Worm (Caenorhabditis elegans): ENCODE measurements around the gene C03B8.3.

Gene C03B8.3

DNA sequence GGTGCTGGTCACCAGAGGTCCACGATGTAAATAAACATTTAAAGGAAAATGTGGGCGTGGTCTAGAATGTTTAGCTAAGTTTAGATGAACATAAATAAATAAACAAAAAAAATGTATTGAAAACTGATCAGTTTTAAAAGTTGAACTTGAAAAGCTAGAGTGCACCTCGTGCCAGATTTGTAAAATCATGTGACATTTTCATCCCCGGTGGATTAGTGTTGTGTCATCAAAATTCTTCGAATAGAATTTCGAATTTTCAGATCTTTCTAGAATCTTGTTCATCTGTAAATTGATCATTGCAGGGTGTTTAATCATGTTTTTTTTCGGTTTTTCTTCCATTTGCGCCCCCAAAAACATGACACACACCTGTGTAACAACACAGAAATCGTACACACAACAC lies 14.4 kb downstream of the C03B8.3 start:
- TF ChIP-seq cog-1 (tag; optimal IDR thresholded peaks at IDR 0.05) (no peak), med-1 (GFP tag; optimal IDR thresholded peaks at IDR 0.05; ENCODE audit: insufficient read depth) (no peak), ref-1 (GFP tag; conservative IDR thresholded peaks at IDR 0.05) (no peak), ztf-23 (GFP tag; IDR thresholded peaks at IDR 0.05) (no peak), flt-1 (GFP tag; IDR thresholded peaks at IDR 0.05) (no peak), ztf-29 (GFP tag; IDR thresholded peaks at IDR 0.05) (no peak), klf-2 (GFP tag; conservative IDR thresholded peaks at IDR 0.05) (no peak), T22C8.4 (GFP tag; IDR thresholded peaks at IDR 0.05) (no peak), tab-1 (GFP tag; IDR thresholded peaks at IDR 0.05) (no peak)

- TF ChIP-seq ztf-29 (GFP tag; IDR thresholded peaks at IDR 0.05): no peak
- 0 out of 2 replicates have a peak, but pooled peaks have one; percentile 17 for TF ChIP-seq flt-1 (GFP tag; IDR thresholded peaks at IDR 0.05)
- peak; percentile 39 for TF ChIP-seq cog-1 (tag; optimal IDR thresholded peaks at IDR 0.05)
These were observed 16.4 kb downstream of the C03B8.3 start for ce11 chrIII:7728494-7728893.

ce11 chrIII:7729062-7729461 lies 17.0 kb downstream of the C03B8.3 start:
- TF ChIP-seq flt-1 (GFP tag; IDR thresholded peaks at IDR 0.05): 0 out of 2 replicates have a peak, but pooled peaks have one; percentile 23
- no peak for TF ChIP-seq tab-1 (GFP tag; IDR thresholded peaks at IDR 0.05)

ce11 chrIII:7729534-7730061 lies 17.5 kb downstream of the C03B8.3 start, which contains the start of gene ZK112.4:
TSS of gene ZK112.4 (minus strand) at chrIII:7730011.
- TF ChIP-seq klf-2 (GFP tag; conservative IDR thresholded peaks at IDR 0.05): no peak
- no peak for TF ChIP-seq ztf-29 (GFP tag; IDR thresholded peaks at IDR 0.05)
- no peak for TF ChIP-seq ref-1 (GFP tag; conservative IDR thresholded peaks at IDR 0.05)
- no peak for TF ChIP-seq T22C8.4 (GFP tag; IDR thresholded peaks at IDR 0.05)
- TF ChIP-seq cog-1 (tag; optimal IDR thresholded peaks at IDR 0.05): peak; percentile 85
- TF ChIP-seq ztf-23 (GFP tag; IDR thresholded peaks at IDR 0.05): peak; percentile 27; the same call in 1 of the 2 replicates
- no peak for TF ChIP-seq tab-1 (GFP tag; IDR thresholded peaks at IDR 0.05)
- TF ChIP-seq flt-1 (GFP tag; IDR thresholded peaks at IDR 0.05): peak; percentile 28; the same call in 1 of the 2 replicates
- no peak for TF ChIP-seq med-1 (GFP tag; optimal IDR thresholded peaks at IDR 0.05; ENCODE audit: insufficient read depth)

- no peak for TF ChIP-seq tab-1 (GFP tag; IDR thresholded peaks at IDR 0.05)
These were observed 18.2 kb downstream of the C03B8.3 start for ce11 chrIII:7730331-7730730.

- no peak for TF ChIP-seq T22C8.4 (GFP tag; IDR thresholded peaks at IDR 0.05)
- no peak for TF ChIP-seq klf-2 (GFP tag; conservative IDR thresholded peaks at IDR 0.05)
- no peak for TF ChIP-seq ztf-23 (GFP tag; IDR thresholded peaks at IDR 0.05)
- no peak for TF ChIP-seq ref-1 (GFP tag; conservative IDR thresholded peaks at IDR 0.05)
- no peak for TF ChIP-seq ztf-29 (GFP tag; IDR thresholded peaks at IDR 0.05)
- no peak for TF ChIP-seq tab-1 (GFP tag; IDR thresholded peaks at IDR 0.05)
- no peak for TF ChIP-seq flt-1 (GFP tag; IDR thresholded peaks at IDR 0.05)
- TF ChIP-seq med-1 (GFP tag; optimal IDR thresholded peaks at IDR 0.05; ENCODE audit: insufficient read depth): no peak
- no peak for TF ChIP-seq cog-1 (tag; optimal IDR thresholded peaks at IDR 0.05)
These were observed 19.0 kb downstream of the C03B8.3 start for ce11 chrIII:7731085-7731484.

ce11 chrIII:7733563-7733962 lies 21.5 kb downstream of the C03B8.3 start:
- TF ChIP-seq T22C8.4 (GFP tag; IDR thresholded peaks at IDR 0.05): no peak
- peak; percentile 25; the same call in 1 of the 2 replicates for TF ChIP-seq flt-1 (GFP tag; IDR thresholded peaks at IDR 0.05)
- no peak for TF ChIP-seq ref-1 (GFP tag; conservative IDR thresholded peaks at IDR 0.05)
- TF ChIP-seq cog-1 (tag; optimal IDR thresholded peaks at IDR 0.05): no peak
- TF ChIP-seq med-1 (GFP tag; optimal IDR thresholded peaks at IDR 0.05; ENCODE audit: insufficient read depth): no peak
- TF ChIP-seq ztf-29 (GFP tag; IDR thresholded peaks at IDR 0.05): no peak
- TF ChIP-seq klf-2 (GFP tag; conservative IDR thresholded peaks at IDR 0.05): no peak
- no peak for TF ChIP-seq tab-1 (GFP tag; IDR thresholded peaks at IDR 0.05)
- 0 out of 2 replicates have a peak, but pooled peaks have one; percentile 46 for TF ChIP-seq ztf-23 (GFP tag; IDR thresholded peaks at IDR 0.05)

DNA sequence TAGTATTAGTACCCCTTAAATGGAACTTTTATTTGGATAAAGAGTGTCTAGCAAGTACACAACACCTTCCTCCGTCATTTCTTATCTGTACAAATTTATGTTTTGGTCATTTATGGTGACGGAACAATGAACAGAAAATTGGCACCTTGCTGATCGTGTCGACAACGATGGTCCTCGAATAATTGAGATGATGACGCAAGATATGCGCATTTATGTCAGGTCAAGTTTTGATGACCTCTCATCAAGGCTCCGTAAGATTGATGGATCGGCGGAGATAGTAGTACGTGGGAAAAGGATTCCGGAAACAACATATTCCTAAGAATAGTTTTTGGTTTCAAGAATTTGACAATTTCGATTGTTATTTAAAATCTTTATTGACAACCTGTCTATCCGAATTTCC lies 22.0 kb downstream of the C03B8.3 start:
- TF ChIP-seq cog-1 (tag; optimal IDR thresholded peaks at IDR 0.05): peak; percentile 23
- TF ChIP-seq flt-1 (GFP tag; IDR thresholded peaks at IDR 0.05): no peak
- TF ChIP-seq ref-1 (GFP tag; conservative IDR thresholded peaks at IDR 0.05): no peak

ce11 chrIII:7736003-7736402 lies 23.9 kb downstream of the C03B8.3 start:
- TF ChIP-seq cog-1 (tag; optimal IDR thresholded peaks at IDR 0.05): no peak
- no peak for TF ChIP-seq ref-1 (GFP tag; conservative IDR thresholded peaks at IDR 0.05)
- no peak for TF ChIP-seq klf-2 (GFP tag; conservative IDR thresholded peaks at IDR 0.05)
- no peak for TF ChIP-seq ztf-23 (GFP tag; IDR thresholded peaks at IDR 0.05)
- TF ChIP-seq ztf-29 (GFP tag; IDR thresholded peaks at IDR 0.05): no peak
- TF ChIP-seq T22C8.4 (GFP tag; IDR thresholded peaks at IDR 0.05): no peak
- TF ChIP-seq flt-1 (GFP tag; IDR thresholded peaks at IDR 0.05): no peak
- no peak for TF ChIP-seq tab-1 (GFP tag; IDR thresholded peaks at IDR 0.05)
- TF ChIP-seq med-1 (GFP tag; optimal IDR thresholded peaks at IDR 0.05; ENCODE audit: insufficient read depth): no peak

DNA sequence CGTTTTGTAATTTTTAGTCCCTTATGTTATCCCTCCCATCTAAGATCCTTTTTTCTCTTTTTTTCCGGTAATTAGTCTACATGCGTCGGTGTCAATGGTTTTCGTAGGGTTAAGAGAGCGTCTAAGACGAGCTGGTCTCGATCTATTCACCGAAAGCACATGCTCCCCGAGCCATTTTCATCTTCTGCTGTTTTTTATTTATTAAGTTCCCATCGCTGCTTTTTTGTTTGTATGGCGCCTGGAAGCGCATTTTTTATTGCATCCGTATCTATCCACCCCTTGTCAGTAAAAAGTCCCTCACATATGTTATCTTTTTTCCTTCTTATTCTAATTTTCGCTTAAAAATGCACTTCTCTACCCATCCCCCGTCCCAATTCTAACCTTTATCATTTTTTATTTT lies 24.7 kb downstream of the C03B8.3 start:
- TF ChIP-seq ztf-29 (GFP tag; IDR thresholded peaks at IDR 0.05) (no peak), flt-1 (GFP tag; IDR thresholded peaks at IDR 0.05) (no peak), klf-2 (GFP tag; conservative IDR thresholded peaks at IDR 0.05) (no peak), cog-1 (tag; optimal IDR thresholded peaks at IDR 0.05) (no peak), med-1 (GFP tag; optimal IDR thresholded peaks at IDR 0.05; ENCODE audit: insufficient read depth) (no peak), ztf-23 (GFP tag; IDR thresholded peaks at IDR 0.05) (no peak), tab-1 (GFP tag; IDR thresholded peaks at IDR 0.05) (no peak), T22C8.4 (GFP tag; IDR thresholded peaks at IDR 0.05) (no peak), ref-1 (GFP tag; conservative IDR thresholded peaks at IDR 0.05) (no peak)

Measured in whole organism, midembryonic.